Fruit fly (Drosophila melanogaster) whole organism, pupa: Measurements from ENCODE around the gene Naa20A.

ENCODE experiments used
- CG10348 ChIP-seq: fragments of 200-800 bp; sonication (Bioruptor generic); IDR thresholded peaks from 2 replicates; pipeline ENCODE4 v1.3.6; 2022; ENCODE audit warnings: missing biosample characterization, missing genetic modification characterization
- CG12605 ChIP-seq: fragments of 200-800 bp; sonication (Bioruptor generic); IDR thresholded peaks from 2 replicates; pipeline ENCODE4 v1.3.6; 2022; ENCODE audit warnings: missing biosample characterization, missing genetic modification characterization
- CG13204 ChIP-seq: fragments of 200-800 bp; sonication (Bioruptor generic); optimal IDR thresholded peaks from 2 replicates; lab custom pipeline; 2018; ENCODE audit warnings: missing biosample characterization, mild to moderate bottlenecking, missing genetic modification characterization, moderate library complexity
- CG14655 ChIP-seq: fragments of 200-800 bp; sonication (Bioruptor generic); optimal IDR thresholded peaks from 3 replicates; lab custom pipeline; 2017; ENCODE audit warnings: mild to moderate bottlenecking, missing biosample characterization, missing genetic modification reagents, missing genetic modification characterization
- CG15710 ChIP-seq: fragments of 200-800 bp; sonication (Bioruptor generic); optimal IDR thresholded peaks from 2 replicates; lab custom pipeline; 2018; ENCODE audit warnings: missing biosample characterization, mild to moderate bottlenecking, missing genetic modification characterization, moderate library complexity
- CG17806 ChIP-seq: fragments of 200-800 bp; sonication (Bioruptor generic); optimal IDR thresholded peaks from 2 replicates; lab custom pipeline; 2018; ENCODE audit warnings: missing biosample characterization, mild to moderate bottlenecking, missing genetic modification characterization, moderate library complexity
- CG32121 ChIP-seq: fragments of 200-800 bp; sonication (Bioruptor generic); IDR thresholded peaks from 2 replicates; pipeline ENCODE4 v1.3.6; 2022; ENCODE audit warnings: missing biosample characterization, missing genetic modification characterization
- CG34367 ChIP-seq: fragments of 200-800 bp; sonication (Bioruptor generic); optimal IDR thresholded peaks from 2 replicates; lab custom pipeline; 2018; ENCODE audit warnings: missing biosample characterization, mild to moderate bottlenecking, missing genetic modification characterization
- CG4496 ChIP-seq: fragments of 200-800 bp; sonication (Bioruptor generic); IDR thresholded peaks from 3 replicates; pipeline ENCODE4 v1.3.6; 2022; ENCODE audit warnings: missing biosample characterization, missing genetic modification characterization
- CG8159 ChIP-seq: fragments of 200-800 bp; sonication (Bioruptor generic); optimal IDR thresholded peaks from 3 replicates; lab custom pipeline; 2018; ENCODE audit warnings: missing biosample characterization, mild to moderate bottlenecking, missing genetic modification characterization, moderate library complexity
- CG8301 ChIP-seq: fragments of 200-800 bp; sonication (Bioruptor generic); optimal IDR thresholded peaks from 2 replicates; lab custom pipeline; 2018; ENCODE audit warnings: missing biosample characterization, mild to moderate bottlenecking, missing genetic modification characterization
- CG9948 ChIP-seq: fragments of 200-800 bp; sonication (Bioruptor generic); optimal IDR thresholded peaks from 2 replicates; lab custom pipeline; 2018; ENCODE audit warnings: missing biosample characterization, mild to moderate bottlenecking, missing genetic modification characterization, moderate library complexity
- D1 ChIP-seq: fragments of 200-800 bp; sonication (Bioruptor generic); optimal IDR thresholded peaks from 2 replicates; lab custom pipeline; 2018; ENCODE audit warnings: missing biosample characterization, mild to moderate bottlenecking, missing genetic modification characterization, moderate library complexity
- EcR ChIP-seq: fragments of 200-800 bp; sonication (Bioruptor generic); optimal IDR thresholded peaks from 3 replicates; lab custom pipeline; 2019; ENCODE audit warnings: missing biosample characterization, missing genetic modification characterization, mild to moderate bottlenecking, moderate library complexity, missing genetic modification reagents
- Ets98B ChIP-seq: fragments of 200-800 bp; sonication (Bioruptor generic); IDR thresholded peaks from 2 replicates; pipeline ENCODE4 v1.3.6; 2022; ENCODE audit warnings: missing biosample characterization, missing genetic modification characterization
- Pif1A ChIP-seq: fragments of 200-800 bp; sonication (Bioruptor generic); optimal IDR thresholded peaks from 3 replicates; lab custom pipeline; 2016; ENCODE audit warnings: missing biosample characterization, missing genetic modification characterization
- Pif1B ChIP-seq: fragments of 200-800 bp; sonication (Bioruptor generic); optimal IDR thresholded peaks from 3 replicates; lab custom pipeline; 2016; ENCODE audit warnings: missing biosample characterization, missing genetic modification characterization
- Snoo ChIP-seq: fragments of 200-800 bp; sonication (Bioruptor generic); optimal IDR thresholded peaks from 3 replicates; lab custom pipeline; 2017; ENCODE audit warnings: missing biosample characterization, mild to moderate bottlenecking, missing genetic modification characterization, inconsistent platforms
- fd96Ca ChIP-seq: fragments of 200-800 bp; sonication (Bioruptor generic); IDR thresholded peaks from 3 replicates; pipeline ENCODE4 v1.3.6; 2022; ENCODE audit warnings: missing biosample characterization, missing genetic modification characterization
- gl ChIP-seq: fragments of 200-800 bp; sonication (Bioruptor generic); optimal IDR thresholded peaks from 2 replicates; lab custom pipeline; 2018; ENCODE audit warnings: missing biosample characterization, mild to moderate bottlenecking, missing genetic modification characterization
- rn ChIP-seq: fragments of 200-800 bp; sonication (Bioruptor generic); IDR thresholded peaks from 2 replicates; pipeline ENCODE4 v1.3.6; 2022; ENCODE audit warnings: missing biosample characterization, missing genetic modification characterization

Gene Naa20A

dm6 chrX:19582732-19583131 lies 40.1 kb downstream of the Naa20A start:
- TF ChIP-seq CG14655 (GFP tag; lab: Kevin White, UChicago) = no peak
- no peak for TF ChIP-seq fd96Ca
- TF ChIP-seq CG34367 (tag; lab: Kevin White, UChicago) = no peak
- no peak for TF ChIP-seq CG17806 (tag; lab: Kevin White, UChicago)
- TF ChIP-seq Pif1B (GFP tag; lab: Kevin White, UChicago) = no peak
- no peak for TF ChIP-seq D1
- TF ChIP-seq rn = no peak
- no peak for TF ChIP-seq CG12605 (GFP tag; lab: Robert Waterston, UW)
- TF ChIP-seq Ets98B (GFP tag; lab: Robert Waterston, UW) = no peak
- no peak for TF ChIP-seq CG9948 (tag; lab: Kevin White, UChicago)
- no peak for TF ChIP-seq CG8301 (tag; lab: Kevin White, UChicago)
- TF ChIP-seq CG8159 = no peak

- no peak for TF ChIP-seq CG8159
- no peak for TF ChIP-seq EcR (GFP tag; lab: Kevin White, UChicago)
- no peak for TF ChIP-seq CG4496
- TF ChIP-seq Pif1A = no peak
- no peak for TF ChIP-seq Ets98B (GFP tag; lab: Robert Waterston, UW)
- no peak for TF ChIP-seq Snoo (tag; lab: Kevin White, UChicago)
- no peak for TF ChIP-seq CG12605 (GFP tag; lab: Robert Waterston, UW)
- no peak for TF ChIP-seq rn
- TF ChIP-seq CG10348 = no peak
- no peak for TF ChIP-seq gl (tag; lab: Kevin White, UChicago)
- TF ChIP-seq CG14655 (GFP tag; lab: Kevin White, UChicago) = no peak
These were observed 41.0 kb downstream of the Naa20A start, which contains the start of gene CG14218 for dm6 chrX:19581881-19582280. Gene CG14218, minus strand, starts transcription at chrX:19581981.

dm6 chrX:19579648-19580301 lies 43.1 kb downstream of the Naa20A start, which contains the start of gene Tao:
Gene Tao, minus strand, starts transcription at chrX:19579800.
- no peak for TF ChIP-seq CG8159
- TF ChIP-seq CG32121 (GFP tag; lab: Robert Waterston, UW) = no peak
- TF ChIP-seq CG9948 (tag; lab: Kevin White, UChicago) = no peak
- no peak for TF ChIP-seq Snoo (tag; lab: Kevin White, UChicago)
- TF ChIP-seq, all 21 proteins: peak for 0

dm6 chrX:19578908-19579647 lies 43.8 kb downstream of the Naa20A start:
- TF ChIP-seq CG15710 (no peak), CG8301 (tag; lab: Kevin White, UChicago) (no peak), gl (tag; lab: Kevin White, UChicago) (no peak), CG12605 (GFP tag; lab: Robert Waterston, UW) (no peak), fd96Ca (no peak; the same call in 2 of the 3 replicates), CG17806 (tag; lab: Kevin White, UChicago) (no peak), EcR (GFP tag; lab: Kevin White, UChicago) (no peak), rn (no peak)

DNA sequence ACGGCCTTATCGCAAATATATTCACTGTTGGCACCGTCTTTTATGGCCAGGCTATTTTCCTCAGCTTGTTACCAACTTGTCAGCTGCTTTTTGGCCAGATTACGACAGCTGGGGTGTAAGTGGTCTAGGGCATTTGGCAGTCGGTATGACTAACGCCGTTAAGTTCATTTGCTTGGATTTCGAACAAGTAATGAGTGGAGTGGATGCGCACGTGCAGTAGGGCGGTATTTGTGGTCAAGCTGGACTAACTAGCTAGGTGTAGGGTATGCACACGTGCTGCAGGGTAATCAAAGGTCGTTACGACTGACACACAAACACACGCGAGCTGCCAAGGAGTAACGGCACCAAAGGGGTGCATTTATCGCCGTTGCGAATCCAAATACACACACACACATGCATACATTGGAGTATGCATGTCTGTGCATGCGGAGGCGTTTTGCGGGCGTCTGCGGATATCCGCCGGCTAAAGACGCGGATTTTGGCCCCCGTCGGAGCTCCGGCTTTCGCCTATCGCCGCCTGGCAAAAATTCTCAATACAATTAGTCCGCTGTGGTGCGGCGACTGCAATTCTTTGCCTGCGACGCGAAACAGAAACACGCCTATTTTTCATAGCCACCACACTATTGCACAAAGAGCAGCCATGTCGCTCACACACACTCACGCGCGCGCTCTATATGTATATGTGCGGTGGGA lies 44.8 kb downstream of the Naa20A start:
- TF ChIP-seq CG9948 (tag; lab: Kevin White, UChicago) (no peak), fd96Ca (no peak), CG14655 (GFP tag; lab: Kevin White, UChicago) (no peak), Snoo (tag; lab: Kevin White, UChicago) (no peak), Pif1A (no peak), CG12605 (GFP tag; lab: Robert Waterston, UW) (no peak), CG13204 (GFP tag; lab: Kevin White, UChicago) (no peak), gl (tag; lab: Kevin White, UChicago) (no peak), CG32121 (GFP tag; lab: Robert Waterston, UW) (peak; percentile 53; the same call in 1 of the 2 replicates), D1 (no peak), EcR (GFP tag; lab: Kevin White, UChicago) (peak; percentile 59), Ets98B (GFP tag; lab: Robert Waterston, UW) (no peak)

- TF ChIP-seq CG4496 = no peak
- no peak for TF ChIP-seq CG9948 (tag; lab: Kevin White, UChicago)
- no peak for TF ChIP-seq CG34367 (tag; lab: Kevin White, UChicago)
- TF ChIP-seq Pif1B (GFP tag; lab: Kevin White, UChicago) = no peak
These were observed 49.2 kb downstream of the Naa20A start for dm6 chrX:19573687-19574086.
